Worm (Caenorhabditis elegans): ENCODE results near the gene gei-4.

Gene gei-4

DNA sequence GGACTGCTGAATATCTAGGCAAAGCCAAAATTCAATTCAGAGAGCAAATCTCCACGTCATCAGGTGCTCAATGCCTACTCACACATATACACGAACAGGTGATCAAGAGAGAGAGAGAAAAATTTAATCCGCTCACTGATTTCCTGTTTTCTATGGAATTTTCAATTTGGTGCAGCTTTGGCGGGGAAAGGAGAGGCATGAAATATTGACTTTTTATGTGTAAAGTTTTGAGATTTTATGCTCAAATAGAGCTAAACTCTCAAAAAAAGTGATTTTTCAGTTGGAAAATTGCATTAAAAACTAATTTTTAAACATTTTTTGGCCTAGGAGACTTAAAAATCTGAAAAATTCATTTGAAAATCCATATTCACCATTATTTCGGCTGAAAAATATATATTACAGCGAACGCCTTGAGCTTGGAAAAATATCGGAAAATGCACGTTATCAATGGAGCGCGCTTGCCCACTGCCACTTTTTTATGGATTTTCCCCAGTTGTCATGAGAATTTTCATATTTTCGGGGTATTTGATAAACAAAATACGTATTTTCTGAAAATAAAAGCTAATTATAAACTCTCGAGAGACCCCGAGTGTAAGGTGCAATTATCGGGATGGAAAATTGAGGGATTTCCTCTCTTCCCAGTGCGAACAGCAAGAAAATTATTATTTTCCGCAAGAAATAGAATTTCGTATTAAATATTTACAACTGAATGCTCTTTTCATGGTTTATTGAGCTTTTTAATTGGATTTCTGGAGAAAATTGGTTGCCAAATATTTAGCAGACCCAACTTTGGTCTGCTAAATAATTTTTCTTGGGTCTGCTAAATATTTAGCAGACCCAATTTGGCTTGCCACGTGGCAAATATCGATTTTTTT, 11.0 kb downstream of the gei-4 start (continued):
- no peak for TF ChIP-seq zfp-3 (GFP tag; conservative IDR thresholded peaks at IDR 0.05)
- no peak for TF ChIP-seq snpc-4 (tag; optimal IDR thresholded peaks at IDR 0.05)
- TF ChIP-seq madf-5 (GFP tag; IDR thresholded peaks at IDR 0.05): no peak
- TF ChIP-seq lin-29 (GFP tag; IDR thresholded peaks at IDR 0.05): no peak
- TF ChIP-seq ZK546.5 (tag; optimal IDR thresholded peaks at IDR 0.05): no peak
- TF ChIP-seq jun-1 (tag; optimal IDR thresholded peaks at IDR 0.05): no peak
- TF ChIP-seq hif-1 (tag; optimal IDR thresholded peaks at IDR 0.05): no peak
- peak; percentile 5 for TF ChIP-seq nhr-6 (tag; optimal IDR thresholded peaks at IDR 0.05)
- no peak for TF ChIP-seq nhr-77 (tag; optimal IDR thresholded peaks at IDR 0.05)
- no peak for TF ChIP-seq ztf-7 (tag; optimal IDR thresholded peaks at IDR 0.05)
- no peak for TF ChIP-seq ama-1 (optimal IDR thresholded peaks at IDR 0.05)
- no peak for TF ChIP-seq dmd-9 (GFP tag; IDR thresholded peaks at IDR 0.05)
- TF ChIP-seq lim-7 (GFP tag; IDR thresholded peaks at IDR 0.05): no peak
- no peak for TF ChIP-seq lin-13 (GFP tag; optimal IDR thresholded peaks at IDR 0.05)
- TF ChIP-seq fkh-10 (GFP tag; optimal IDR thresholded peaks at IDR 0.05): no peak
- no peak for TF ChIP-seq dve-1 (tag; optimal IDR thresholded peaks at IDR 0.05; ENCODE audit: insufficient read depth)
- TF ChIP-seq daf-8 (GFP tag; IDR thresholded peaks at IDR 0.05): no peak
- 0 out of 2 replicates have a peak, but pooled peaks have one; percentile 6 for TF ChIP-seq saeg-2 (GFP tag; IDR thresholded peaks at IDR 0.05)
- no peak for TF ChIP-seq madf-9 (GFP tag; conservative IDR thresholded peaks at IDR 0.05)
- no peak for TF ChIP-seq skn-1 (tag; optimal IDR thresholded peaks at IDR 0.05)
- no peak for TF ChIP-seq tra-1 (GFP tag; IDR thresholded peaks at IDR 0.05)
- TF ChIP-seq nhr-102 (tag; optimal IDR thresholded peaks at IDR 0.05): peak; percentile 74
- TF ChIP-seq nhr-48 (tag; optimal IDR thresholded peaks at IDR 0.05): peak; percentile 55

DNA sequence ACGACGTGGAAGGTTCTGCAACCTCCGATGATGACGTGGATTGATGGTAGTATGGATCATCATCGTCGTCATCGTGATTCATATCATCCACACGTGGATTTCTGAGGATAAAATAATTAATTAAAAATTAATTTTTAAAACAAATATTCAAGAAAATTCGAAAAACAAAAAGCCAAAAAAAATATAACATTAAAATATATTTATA, 11.6 kb downstream of the gei-4 start, which contains the start of gene Y50D7A.8:
TSS of gene Y50D7A.8 (minus strand) at position 101 of the 205 bp plus-strand sequence.
- TF ChIP-seq sdz-12 (GFP tag; optimal IDR thresholded peaks at IDR 0.05) (no peak), vab-7 (GFP tag; IDR thresholded peaks at IDR 0.05) (no peak), arid-1 (GFP tag; conservative IDR thresholded peaks at IDR 0.05) (no peak), madf-5 (GFP tag; IDR thresholded peaks at IDR 0.05) (no peak), dpl-1 (GFP tag; optimal IDR thresholded peaks at IDR 0.05) (no peak)

DNA sequence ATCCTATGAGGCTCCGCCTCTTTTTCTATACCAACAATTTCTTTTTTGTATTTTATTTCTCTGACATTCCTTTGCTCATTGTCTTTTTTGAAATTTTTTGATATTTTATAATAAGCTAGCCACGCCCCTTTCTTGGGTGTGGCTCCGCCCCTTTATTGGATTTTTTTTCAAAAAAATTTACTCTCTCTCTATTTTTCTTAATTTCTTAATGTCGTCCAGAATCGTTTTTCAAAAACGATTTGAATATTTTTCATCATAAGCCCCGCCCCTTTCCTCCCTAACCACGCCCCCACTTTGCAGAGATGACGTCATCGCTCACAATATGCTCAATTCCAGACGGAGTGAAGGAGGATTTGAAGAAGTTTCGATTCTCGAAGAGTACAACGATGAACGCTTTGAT, 39.4 kb downstream of the gei-4 start, which contains the start of gene Y50D7A.10:
TSS of gene Y50D7A.10 (plus strand) at position 301 of the 400 bp plus-strand sequence.
- TF ChIP-seq ztf-11 (tag; optimal IDR thresholded peaks at IDR 0.05) (no peak), T20F7.1 (GFP tag; optimal IDR thresholded peaks at IDR 0.05) (no peak), ces-1 (GFP tag; optimal IDR thresholded peaks at IDR 0.05) (no peak)

DNA sequence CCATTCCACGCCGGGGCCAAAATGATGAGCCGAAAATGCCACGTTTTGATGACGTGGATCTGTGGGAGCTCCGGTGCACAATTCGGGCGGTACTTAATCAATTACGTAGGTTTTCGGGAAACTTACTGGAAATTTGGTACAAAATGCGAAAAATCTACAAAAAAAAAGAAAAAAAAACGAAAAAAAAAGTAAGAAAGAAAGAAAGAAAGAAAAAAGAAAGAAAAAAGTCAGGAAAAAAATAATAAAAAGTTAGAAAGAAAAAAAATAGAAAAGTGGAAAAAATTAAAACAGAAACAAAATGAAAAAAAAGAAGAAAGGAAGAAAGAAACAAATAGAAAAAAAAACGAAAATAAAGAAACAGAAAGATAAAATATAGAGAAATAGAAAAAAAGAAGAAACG, 41.7 kb downstream of the gei-4 start:
- TF ChIP-seq sdz-12 (GFP tag; optimal IDR thresholded peaks at IDR 0.05) (no peak), daf-8 (GFP tag; IDR thresholded peaks at IDR 0.05) (no peak), aha-1 (tag) (peak; percentile 99), attf-4 (tag; optimal IDR thresholded peaks at IDR 0.05) (peak; percentile 18), ZK546.5 (tag; optimal IDR thresholded peaks at IDR 0.05) (peak in 1 of 2 experiments; percentile 15), egl-27 (tag; optimal IDR thresholded peaks at IDR 0.05) (peak; percentile 35)

DNA sequence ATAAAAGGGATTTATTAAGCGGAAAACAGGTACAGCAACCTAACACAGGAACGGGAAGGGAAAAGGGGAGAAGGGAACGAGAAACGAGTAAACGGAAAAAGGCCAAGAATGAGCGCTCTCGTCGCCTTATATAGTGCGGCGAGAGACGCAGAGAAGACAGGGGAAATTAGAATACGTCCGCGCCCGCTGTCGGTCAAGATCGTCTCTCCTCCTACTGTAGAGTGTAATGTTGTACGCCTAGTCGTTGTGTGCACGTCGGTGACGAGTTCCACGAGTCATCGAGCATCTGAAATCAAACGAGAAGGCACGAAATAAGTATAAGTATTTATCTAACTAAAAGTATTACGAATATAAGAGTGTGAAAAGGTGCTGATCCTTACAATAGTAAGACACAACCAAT, 43.4 kb downstream of the gei-4 start:
- TF ChIP-seq zfp-3 (GFP tag; conservative IDR thresholded peaks at IDR 0.05): no peak
- no peak for TF ChIP-seq daf-12 (tag; optimal IDR thresholded peaks at IDR 0.05)
- TF ChIP-seq ceh-28 (tag; optimal IDR thresholded peaks at IDR 0.05): no peak
- no peak for TF ChIP-seq duxl-1 (tag; optimal IDR thresholded peaks at IDR 0.05; ENCODE audit: poor library complexity)
- no peak for TF ChIP-seq php-3 (GFP tag; IDR thresholded peaks at IDR 0.05)
- no peak for TF ChIP-seq ces-1 (GFP tag; optimal IDR thresholded peaks at IDR 0.05)
- no peak for TF ChIP-seq skn-1 (tag; optimal IDR thresholded peaks at IDR 0.05)
- no peak for TF ChIP-seq aly-2 (tag; optimal IDR thresholded peaks at IDR 0.05)
- no peak for TF ChIP-seq egl-27 (tag; optimal IDR thresholded peaks at IDR 0.05)
- no peak for TF ChIP-seq gei-8 (GFP tag; optimal IDR thresholded peaks at IDR 0.05)
- no peak for TF ChIP-seq ZK337.2 (GFP tag; IDR thresholded peaks at IDR 0.05)
- no peak for TF ChIP-seq ceh-62 (tag; optimal IDR thresholded peaks at IDR 0.05)
- TF ChIP-seq mes-2 (tag; optimal IDR thresholded peaks at IDR 0.05; ENCODE audit: poor library complexity, severe bottlenecking): no peak
- TF ChIP-seq lsy-2 (tag; optimal IDR thresholded peaks at IDR 0.05): no peak
- no peak for TF ChIP-seq snpc-4 (tag; optimal IDR thresholded peaks at IDR 0.05)
- TF ChIP-seq nhr-6 (tag; optimal IDR thresholded peaks at IDR 0.05): no peak

All from whole organism, L4 larva.